Worm (Caenorhabditis elegans) whole organism, early embryonic: ENCODE data around the gene R01H2.4.

Source experiments
- ama-1 ChIP-seq: fragments of 150-350 bp; optimal IDR thresholded peaks from 2 replicates; lab custom pipeline; 2014
- ceh-36 ChIP-seq: sonication (generic microtip); optimal IDR thresholded peaks from 2 replicates; lab custom pipeline; 2016; ENCODE audit warnings: missing genetic modification characterization, inconsistent platforms, missing compliant biosample characterization
- flt-1 ChIP-seq: fragments of 200-800 bp; sonication (Bioruptor generic); IDR thresholded peaks from 2 replicates; pipeline ENCODE4 v1.3.6; 2022; ENCODE audit warnings: missing genetic modification characterization, missing compliant biosample characterization
- hmbx-1 ChIP-seq: sonication (generic microtip); optimal IDR thresholded peaks from 2 replicates; lab custom pipeline; 2016; ENCODE audit warnings: mild to moderate bottlenecking, missing genetic modification characterization, missing compliant biosample characterization

ce11 chrIII:7063061-7063460 lies 1.0 kb downstream of the R01H2.4 start:
- TF ChIP-seq hmbx-1 (tag; lab: Kevin White, UChicago) = no peak
- no peak for TF ChIP-seq flt-1 (GFP tag; lab: Robert Waterston, UW)
- no peak for TF ChIP-seq ceh-36 (tag; lab: Kevin White, UChicago)
- TF ChIP-seq ama-1 (lab: Kevin White, UChicago) = no peak
